Worm (Caenorhabditis elegans): ENCODE measurements around the gene F45E1.5.

- no peak for TF ChIP-seq Y56A3A.18 (GFP tag; IDR thresholded peaks at IDR 0.05)
- TF ChIP-seq unc-130 (GFP tag; optimal IDR thresholded peaks at IDR 0.05), result no peak
- TF ChIP-seq aptf-2 (GFP tag; conservative IDR thresholded peaks at IDR 0.05), result no peak
- TF ChIP-seq ccch-3 (GFP tag; optimal IDR thresholded peaks at IDR 0.05), result no peak
- no peak for TF ChIP-seq nfya-1 (tag; optimal IDR thresholded peaks at IDR 0.05; ENCODE audit: borderline replicate concordance, insufficient read depth)
- no peak for TF ChIP-seq hsf-1 (GFP tag; IDR thresholded peaks at IDR 0.05)
- TF ChIP-seq sptf-2 (GFP tag; optimal IDR thresholded peaks at IDR 0.05), result no peak
- TF ChIP-seq Y95B8A.8 (GFP tag; IDR thresholded peaks at IDR 0.05), result no peak
Measured at ce11 chrX:8004845-8005244, 28.3 kb downstream of the F45E1.5 start.
